Fruit fly (Drosophila melanogaster) ovary, adult (tissue): ENCODE data around the gene rau.
A peak's percentile ranks its signal among the peaks of the same experiment; 100 is the strongest.

Source experiments
- CG17801 ChIP-seq: fragments of 200-800 bp; optimal IDR thresholded peaks from 2 replicates; lab custom pipeline; 2019; ENCODE audit warnings: missing biosample characterization, mild to moderate bottlenecking, missing genetic modification characterization, moderate library complexity; ENCODE audit not compliant: partially characterized antibody

The rau gene

dm6 chr2L:5879363-5879934 lies at the start of gene rau:
TSS of gene rau (minus strand) at chr2L:5879498.
- TF ChIP-seq CG17801 (GFP tag; lab: Kevin White, UChicago) = peak; percentile 55

- no peak for TF ChIP-seq CG17801 (GFP tag; lab: Kevin White, UChicago)
Observed at dm6 chr2L:5927363-5927762, 48.1 kb upstream of the rau start.

- no peak for TF ChIP-seq CG17801 (GFP tag; lab: Kevin White, UChicago)
Observed at dm6 chr2L:5925637-5926036, 46.3 kb upstream of the rau start, which contains the start of gene dsf. TSS of gene dsf (plus strand) at chr2L:5925937.

dm6 chr2L:5925164-5925563 lies 45.9 kb upstream of the rau start:
- TF ChIP-seq CG17801 (GFP tag; lab: Kevin White, UChicago) = no peak

- no peak for TF ChIP-seq CG17801 (GFP tag; lab: Kevin White, UChicago)
Observed at dm6 chr2L:5923603-5924138, 44.4 kb upstream of the rau start, which contains the start of gene CG9016. TSS of gene CG9016 (minus strand) at chr2L:5923653.

- no peak for TF ChIP-seq CG17801 (GFP tag; lab: Kevin White, UChicago)
Observed at dm6 chr2L:5910189-5910588, 30.9 kb upstream of the rau start, which contains the start of gene CG14000. TSS of gene CG14000 (minus strand) at chr2L:5910289.

dm6 chr2L:5906893-5907850 lies 27.9 kb upstream of the rau start, which contains the start of gene bchs:
TSS of gene bchs (plus strand) at chr2L:5907169.
- TF ChIP-seq CG17801 (GFP tag; lab: Kevin White, UChicago) = no peak

dm6 chr2L:5904585-5904984 lies 25.3 kb upstream of the rau start, which contains the start of gene CG9021:
TSS of gene CG9021 (minus strand) at chr2L:5904689.
- no peak for TF ChIP-seq CG17801 (GFP tag; lab: Kevin White, UChicago)

- no peak for TF ChIP-seq CG17801 (GFP tag; lab: Kevin White, UChicago)
Observed at dm6 chr2L:5902898-5903297, 23.6 kb upstream of the rau start.

- TF ChIP-seq CG17801 (GFP tag; lab: Kevin White, UChicago) = no peak
Observed at dm6 chr2L:5901553-5901952, 22.3 kb upstream of the rau start.

- peak; percentile 24 for TF ChIP-seq CG17801 (GFP tag; lab: Kevin White, UChicago)
Observed at dm6 chr2L:5899170-5899708, 19.9 kb upstream of the rau start.

- no peak for TF ChIP-seq CG17801 (GFP tag; lab: Kevin White, UChicago)
Observed at dm6 chr2L:5894533-5894932, 15.2 kb upstream of the rau start.

dm6 chr2L:5893796-5894195 lies 14.5 kb upstream of the rau start, which contains the start of gene Acp26Aa:
TSS of gene Acp26Aa (minus strand) at chr2L:5893896.
- no peak for TF ChIP-seq CG17801 (GFP tag; lab: Kevin White, UChicago)

- TF ChIP-seq CG17801 (GFP tag; lab: Kevin White, UChicago) = no peak
Observed at dm6 chr2L:5892762-5893161, 13.5 kb upstream of the rau start, which contains the start of gene Acp26Ab. TSS of gene Acp26Ab (minus strand) at chr2L:5892862.

dm6 chr2L:5890556-5890955 lies 11.3 kb upstream of the rau start:
- TF ChIP-seq CG17801 (GFP tag; lab: Kevin White, UChicago) = no peak
